Worm (Caenorhabditis elegans) whole organism, young adult: ENCODE measurements around the gene aex-3.

Source experiments
- B0019.2 ChIP-seq: fragments of 200-800 bp; sonication (Bioruptor generic); conservative IDR thresholded peaks from 2 replicates; pipeline ENCODE4 v1.3.6; 2022; ENCODE audit warnings: missing genetic modification reagents, missing genetic modification characterization, missing compliant biosample characterization
- B0261.1 ChIP-seq: sonication (generic microtip); optimal IDR thresholded peaks from 2 replicates; lab custom pipeline; 2016; ENCODE audit warnings: mild to moderate bottlenecking, missing genetic modification characterization, moderate library complexity, missing compliant biosample characterization
- C17E4.6 ChIP-seq: fragments of 200-800 bp; sonication (Bioruptor generic); IDR thresholded peaks from 2 replicates; pipeline ENCODE4 v1.3.6; 2022; ENCODE audit warnings: missing genetic modification reagents, missing genetic modification characterization, missing compliant biosample characterization
- F10E7.11 ChIP-seq: sonication (generic microtip); optimal IDR thresholded peaks from 2 replicates; lab custom pipeline; 2017; ENCODE audit warnings: mild to moderate bottlenecking, missing genetic modification characterization, moderate library complexity, missing compliant biosample characterization
- F22D6.2 ChIP-seq: sonication (generic microtip); optimal IDR thresholded peaks from 2 replicates; lab custom pipeline; 2016; ENCODE audit warnings: mild to moderate bottlenecking, missing genetic modification characterization, missing compliant biosample characterization
- F37B4.10 ChIP-seq: fragments of 200-800 bp; sonication (Bioruptor generic); IDR thresholded peaks from 2 replicates; pipeline ENCODE4 v1.3.6; 2022; ENCODE audit warnings: missing genetic modification characterization, missing compliant biosample characterization
- F39B2.1 ChIP-seq: fragments of 200-800 bp; sonication (Bioruptor generic); IDR thresholded peaks from 2 replicates; pipeline ENCODE4 v1.3.6; 2022; ENCODE audit warnings: missing genetic modification reagents, missing genetic modification characterization, missing compliant biosample characterization
- F52B5.7 ChIP-seq: sonication (generic microtip); optimal IDR thresholded peaks from 2 replicates; lab custom pipeline; 2016; ENCODE audit warnings: mild to moderate bottlenecking, missing genetic modification characterization, missing compliant biosample characterization
- F57A8.1 ChIP-seq: fragments of 200-800 bp; sonication (Bioruptor generic); optimal IDR thresholded peaks from 2 replicates; lab custom pipeline; 2018; ENCODE audit warnings: mild to moderate bottlenecking, missing genetic modification characterization, moderate library complexity, missing compliant biosample characterization
- F57C9.4 ChIP-seq: sonication (generic microtip); optimal IDR thresholded peaks from 2 replicates; lab custom pipeline; 2017; ENCODE audit warnings: mild to moderate bottlenecking, missing genetic modification characterization, missing compliant biosample characterization
- T07F8.4 ChIP-seq: sonication (generic microtip); optimal IDR thresholded peaks from 2 replicates; lab custom pipeline; 2016; ENCODE audit warnings: mild to moderate bottlenecking, missing genetic modification characterization, moderate library complexity, missing compliant biosample characterization
- Y56A3A.18 ChIP-seq: fragments of 200-800 bp; sonication (Bioruptor generic); IDR thresholded peaks from 2 replicates; pipeline ENCODE4 v1.3.6; 2022; ENCODE audit warnings: missing genetic modification reagents, missing genetic modification characterization, missing compliant biosample characterization
- Y79H2A.3 ChIP-seq: fragments of 200-800 bp; sonication (Bioruptor generic); conservative IDR thresholded peaks from 2 replicates; pipeline ENCODE4 v1.3.6; 2022; ENCODE audit warnings: missing genetic modification reagents, missing genetic modification characterization, missing compliant biosample characterization
- ama-1 ChIP-seq, 3 experiments: fragments of 150-350 bp in 1 of 3; sonication (generic microtip) in 2 of 3; optimal IDR thresholded peaks; 2 replicates each; lab custom pipeline; 2014 to 2018; ENCODE audit warnings: missing biosample characterization in 2 of 3, missing genetic modification characterization in 2 of 3, missing genetic modification reagents in 2 of 3
- aptf-2 ChIP-seq: fragments of 200-800 bp; sonication (Bioruptor generic); conservative IDR thresholded peaks from 2 replicates; pipeline ENCODE4 v1.3.6; 2022; ENCODE audit warnings: missing genetic modification reagents, missing genetic modification characterization, missing compliant biosample characterization
- atf-7 ChIP-seq: sonication (generic microtip); optimal IDR thresholded peaks from 2 replicates; lab custom pipeline; 2017; ENCODE audit warnings: mild to moderate bottlenecking, missing genetic modification characterization, missing compliant biosample characterization
- bed-1 ChIP-seq: fragments of 200-800 bp; sonication (Bioruptor generic); IDR thresholded peaks from 2 replicates; pipeline ENCODE4 v1.3.6; 2022; ENCODE audit warnings: missing genetic modification reagents, missing genetic modification characterization, missing compliant biosample characterization
- cebp-1 ChIP-seq, 2 experiments: fragments of 200-800 bp in 1 of 2; sonication (Bioruptor generic) in 1 of 2; sonication (generic microtip) in 1 of 2; IDR thresholded peaks in 1 of 2; optimal IDR thresholded peaks in 1 of 2; 2 replicates each; pipeline versions ENCODE4 v1.3.6 to Lab custom; 2017 to 2022; ENCODE audit warnings: missing compliant biosample characterization in 2 of 2, missing genetic modification characterization in 2 of 2, mild to moderate bottlenecking in 1 of 2, missing genetic modification reagents in 1 of 2, moderate library complexity in 1 of 2
- ceh-100 ChIP-seq: fragments of 200-800 bp; sonication (Bioruptor generic); IDR thresholded peaks from 2 replicates; pipeline ENCODE4 v1.3.6; 2022; ENCODE audit warnings: missing genetic modification reagents, missing genetic modification characterization, missing compliant biosample characterization
- ceh-40 ChIP-seq: fragments of 200-800 bp; sonication (Bioruptor generic); IDR thresholded peaks from 2 replicates; pipeline ENCODE4 v1.3.6; 2022; ENCODE audit warnings: missing genetic modification characterization, missing compliant biosample characterization
- ceh-58 ChIP-seq: fragments of 200-800 bp; sonication (Bioruptor generic); IDR thresholded peaks from 2 replicates; pipeline ENCODE4 v1.3.6; 2022; ENCODE audit warnings: missing genetic modification characterization, missing compliant biosample characterization
- chd-7 ChIP-seq: sonication (generic microtip); optimal IDR thresholded peaks from 2 replicates; lab custom pipeline; 2016; ENCODE audit warnings: mild to moderate bottlenecking, missing genetic modification characterization, moderate library complexity, missing compliant biosample characterization
- die-1 ChIP-seq: sonication (generic microtip); optimal IDR thresholded peaks from 2 replicates; lab custom pipeline; 2016; ENCODE audit warnings: missing genotype, mild to moderate bottlenecking, missing genetic modification characterization, missing compliant biosample characterization
- dox-1 ChIP-seq: fragments of 200-800 bp; sonication (Bioruptor generic); IDR thresholded peaks from 2 replicates; pipeline ENCODE4 v1.3.6; 2022; ENCODE audit warnings: missing genetic modification reagents, missing genetic modification characterization, missing compliant biosample characterization
- dpl-1 ChIP-seq: fragments of 150-350 bp; optimal IDR thresholded peaks from 2 replicates; lab custom pipeline; 2014; ENCODE audit warnings: missing biosample characterization, missing genetic modification reagents, missing genetic modification characterization
- efl-1 ChIP-seq: fragments of 150-350 bp; optimal IDR thresholded peaks from 2 replicates; lab custom pipeline; 2014; ENCODE audit warnings: missing biosample characterization, missing genetic modification reagents, missing genetic modification characterization
- egl-44 ChIP-seq: fragments of 200-800 bp; sonication (Bioruptor generic); IDR thresholded peaks from 2 replicates; pipeline ENCODE4 v1.3.6; 2022; ENCODE audit warnings: missing genetic modification reagents, missing genetic modification characterization, missing compliant biosample characterization
- ekl-4 ChIP-seq: fragments of 200-800 bp; sonication (Bioruptor generic); IDR thresholded peaks from 2 replicates; pipeline ENCODE4 v1.3.6; 2022; ENCODE audit warnings: missing genetic modification reagents, missing genetic modification characterization, missing compliant biosample characterization
- gei-17 ChIP-seq: fragments of 200-800 bp; sonication (Bioruptor generic); optimal IDR thresholded peaks from 2 replicates; lab custom pipeline; 2018; ENCODE audit warnings: mild to moderate bottlenecking, missing genetic modification characterization, missing compliant biosample characterization
- hrde-1 ChIP-seq: sonication (generic microtip); optimal IDR thresholded peaks from 2 replicates; lab custom pipeline; 2016; ENCODE audit warnings: missing genetic modification characterization, mild to moderate bottlenecking, missing compliant biosample characterization, moderate library complexity, missing genotype, missing genetic modification reagents, borderline replicate concordance
- let-526 ChIP-seq: fragments of 200-800 bp; sonication (Bioruptor generic); IDR thresholded peaks from 2 replicates; pipeline ENCODE4 v1.3.6; 2022; ENCODE audit warnings: missing genetic modification reagents, missing genetic modification characterization, missing compliant biosample characterization
- lin-26 ChIP-seq: fragments of 200-800 bp; sonication (Bioruptor generic); IDR thresholded peaks from 2 replicates; pipeline ENCODE4 v1.3.6; 2022; ENCODE audit warnings: missing genetic modification reagents, missing genetic modification characterization, missing compliant biosample characterization
- madf-6 ChIP-seq: fragments of 200-800 bp; sonication (Bioruptor generic); IDR thresholded peaks from 2 replicates; pipeline ENCODE4 v1.3.6; 2022; ENCODE audit warnings: missing genetic modification reagents, missing genetic modification characterization, missing compliant biosample characterization
- mcd-1 ChIP-seq: fragments of 200-800 bp; sonication (Bioruptor generic); IDR thresholded peaks from 2 replicates; pipeline ENCODE4 v1.3.6; 2022; ENCODE audit warnings: missing genetic modification reagents, missing genetic modification characterization, missing compliant biosample characterization
- mes-4 ChIP-seq: sonication (generic microtip); optimal IDR thresholded peaks from 2 replicates; lab custom pipeline; 2016; ENCODE audit warnings: missing genotype, missing genetic modification characterization, missing compliant biosample characterization
- mxl-1 ChIP-seq: sonication (generic microtip); optimal IDR thresholded peaks from 2 replicates; lab custom pipeline; 2016; ENCODE audit warnings: missing genetic modification characterization, missing compliant biosample characterization
- nfyb-1 ChIP-seq: fragments of 200-800 bp; sonication (Bioruptor generic); IDR thresholded peaks from 2 replicates; pipeline ENCODE4 v1.3.6; 2022; ENCODE audit warnings: missing genetic modification reagents, missing genetic modification characterization, missing compliant biosample characterization
- pbrm-1 ChIP-seq: fragments of 200-800 bp; sonication (Bioruptor generic); IDR thresholded peaks from 2 replicates; pipeline ENCODE4 v1.3.6; 2022; ENCODE audit warnings: missing genetic modification reagents, missing genetic modification characterization, missing compliant biosample characterization
- pha-4 ChIP-seq: fragments of 150-350 bp; sonication (generic microtip); optimal IDR thresholded peaks from 2 replicates; lab custom pipeline; 2014; ENCODE audit warnings: missing biosample characterization, missing genetic modification reagents, missing genetic modification characterization
- repo-1 ChIP-seq: sonication (generic microtip); optimal IDR thresholded peaks from 2 replicates; lab custom pipeline; 2017; ENCODE audit warnings: mild to moderate bottlenecking, missing genetic modification characterization, missing compliant biosample characterization
- rpc-1 ChIP-seq, 2 experiments: fragments of 150-350 bp in 1 of 2; sonication (generic microtip) in 1 of 2; optimal IDR thresholded peaks; 2 replicates each; lab custom pipeline; 2014 to 2018; ENCODE audit warnings: missing biosample characterization in 1 of 2, missing genetic modification characterization in 1 of 2, missing genetic modification reagents in 1 of 2, missing genotype in 1 of 2
- sea-2 ChIP-seq: fragments of 200-800 bp; sonication (Bioruptor generic); IDR thresholded peaks from 2 replicates; pipeline ENCODE4 v1.3.6; 2022; ENCODE audit warnings: missing genetic modification characterization, missing compliant biosample characterization
- snpc-3.4 ChIP-seq: sonication (generic microtip); optimal IDR thresholded peaks from 2 replicates; lab custom pipeline; 2017; ENCODE audit warnings: missing genetic modification characterization, mild to moderate bottlenecking, missing compliant biosample characterization, antibody characterized with exemption, moderate library complexity, missing genotype, missing genetic modification reagents
- tbx-9 ChIP-seq: sonication (generic microtip); optimal IDR thresholded peaks from 2 replicates; lab custom pipeline; 2016; ENCODE audit warnings: borderline replicate concordance, missing genetic modification characterization, inconsistent platforms, missing compliant biosample characterization
- unc-62 ChIP-seq: fragments of 150-350 bp; optimal IDR thresholded peaks from 2 replicates; lab custom pipeline; 2014; ENCODE audit warnings: missing biosample characterization, missing genetic modification reagents, missing genetic modification characterization
- xnd-1 ChIP-seq: sonication (generic microtip); optimal IDR thresholded peaks from 2 replicates; lab custom pipeline; 2016; ENCODE audit warnings: missing genotype, missing genetic modification reagents, missing genetic modification characterization, missing compliant biosample characterization
- zfh-2 ChIP-seq: fragments of 200-800 bp; sonication (Bioruptor generic); conservative IDR thresholded peaks from 2 replicates; pipeline ENCODE4 v1.3.6; 2022; ENCODE audit warnings: missing genetic modification reagents, missing genetic modification characterization, missing compliant biosample characterization
- ztf-22 ChIP-seq: fragments of 200-800 bp; sonication (Bioruptor generic); optimal IDR thresholded peaks from 2 replicates; lab custom pipeline; 2018; ENCODE audit warnings: mild to moderate bottlenecking, missing genetic modification characterization, moderate library complexity, missing compliant biosample characterization
- ztf-25 ChIP-seq: fragments of 200-800 bp; sonication (Bioruptor generic); IDR thresholded peaks from 2 replicates; pipeline ENCODE4 v1.3.6; 2022; ENCODE audit warnings: missing genetic modification reagents, missing genetic modification characterization, missing compliant biosample characterization

aex-3 gene

DNA sequence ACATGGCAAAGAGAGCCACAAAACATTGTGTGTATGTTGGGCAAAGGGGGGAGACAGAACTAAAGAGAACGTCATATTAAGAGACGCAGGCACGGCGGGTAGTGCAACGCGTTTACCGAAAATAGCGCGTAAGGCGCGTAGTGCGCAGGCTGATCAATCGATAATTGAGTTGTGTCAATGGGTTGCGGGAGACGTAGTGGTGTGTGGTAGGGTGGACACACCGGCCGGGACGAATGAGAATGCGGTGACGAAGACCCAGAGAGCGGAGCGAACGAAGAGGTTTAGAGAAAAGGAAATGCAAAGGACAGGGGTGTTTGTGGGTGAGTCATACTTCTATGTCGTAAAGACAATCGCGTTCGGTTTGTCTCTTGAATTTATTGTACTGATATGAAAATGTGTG is 31.8 kb downstream of the aex-3 start (continued):
- TF ChIP-seq ceh-100 (GFP tag; lab: Robert Waterston, UW) (no peak), snpc-3.4 (tag; lab: Kevin White, UChicago) (no peak), ztf-22 (GFP tag; lab: Kevin White, UChicago) (no peak), gei-17 (GFP tag; lab: Kevin White, UChicago) (peak; percentile 60), cebp-1 (GFP tag; IDR thresholded peaks at IDR 0.05; lab: Robert Waterston, UW) (no peak), cebp-1 (tag; optimal IDR thresholded peaks at IDR 0.05; lab: Kevin White, UChicago) (no peak), B0019.2 (GFP tag; lab: Robert Waterston, UW) (no peak), repo-1 (tag; lab: Kevin White, UChicago) (no peak), aptf-2 (GFP tag; lab: Robert Waterston, UW) (no peak), efl-1 (GFP tag; lab: Kevin White, UChicago) (no peak), ceh-40 (GFP tag; lab: Robert Waterston, UW) (no peak), zfh-2 (no peak), chd-7 (tag; lab: Kevin White, UChicago) (peak; percentile 47), egl-44 (GFP tag; lab: Robert Waterston, UW) (0 out of 2 replicates have a peak, but pooled peaks have one; percentile 30), bed-1 (GFP tag; lab: Robert Waterston, UW) (no peak), die-1 (tag; lab: Kevin White, UChicago) (peak; percentile 25), F52B5.7 (no peak), F10E7.11 (tag; lab: Kevin White, UChicago) (no peak), F22D6.2 (no peak), mcd-1 (GFP tag; lab: Robert Waterston, UW) (no peak; the same call in 1 of the 2 replicates), lin-26 (GFP tag; lab: Robert Waterston, UW) (no peak), madf-6 (GFP tag; lab: Robert Waterston, UW) (no peak), ztf-25 (GFP tag; lab: Robert Waterston, UW) (no peak), ama-1 (optimal IDR thresholded peaks at IDR 0.05; lab: Kevin White, UChicago) (no peak), ama-1 (GFP tag; optimal IDR thresholded peaks at IDR 0.05; lab: Kevin White, UChicago) (no peak), pbrm-1 (GFP tag; lab: Robert Waterston, UW) (peak; percentile 67; the same call in 1 of the 2 replicates), sea-2 (GFP tag; lab: Robert Waterston, UW) (no peak), tbx-9 (no peak), C17E4.6 (GFP tag; lab: Robert Waterston, UW) (no peak), atf-7 (tag; lab: Kevin White, UChicago) (no peak), ceh-58 (GFP tag; lab: Robert Waterston, UW) (no peak), pha-4 (no peak), B0261.1 (tag; lab: Kevin White, UChicago) (no peak), dpl-1 (GFP tag; lab: Kevin White, UChicago) (no peak), unc-62 (GFP tag; lab: Kevin White, UChicago) (peak; percentile 13), F37B4.10 (GFP tag; lab: Robert Waterston, UW) (no peak), T07F8.4 (tag; lab: Kevin White, UChicago) (no peak), F57A8.1 (GFP tag; lab: Kevin White, UChicago) (no peak), hrde-1 (tag; lab: Kevin White, UChicago) (no peak), nfyb-1 (GFP tag; lab: Robert Waterston, UW) (peak; percentile 77), Y56A3A.18 (GFP tag; lab: Robert Waterston, UW) (peak; percentile 61; the same call in 1 of the 2 replicates), mxl-1 (no peak), dox-1 (GFP tag; lab: Robert Waterston, UW) (no peak), ekl-4 (no peak), F39B2.1 (GFP tag; lab: Robert Waterston, UW) (no peak), F57C9.4 (tag; lab: Kevin White, UChicago) (no peak), let-526 (GFP tag; lab: Robert Waterston, UW) (no peak), Y79H2A.3 (no peak), rpc-1 (optimal IDR thresholded peaks at IDR 0.05; lab: Kevin White, UChicago) (no peak), rpc-1 (tag; optimal IDR thresholded peaks at IDR 0.05; lab: Kevin White, UChicago) (no peak), mes-4 (no peak), xnd-1 (no peak)
